Worm (Caenorhabditis elegans) whole organism, L3 larva: ENCODE measurements around the gene Y70C5A.3.

ENCODE experiments used
- ama-1 ChIP-seq: fragments of 150-350 bp; optimal IDR thresholded peaks from 2 replicates; lab custom pipeline; 2018
- ceh-82 ChIP-seq: fragments of 150-350 bp; optimal IDR thresholded peaks from 2 replicates; lab custom pipeline; 2014; ENCODE audit warnings: missing biosample characterization, missing genetic modification characterization
- egl-27 ChIP-seq: sonication (generic microtip); optimal IDR thresholded peaks from 4 replicates; lab custom pipeline; 2017; ENCODE audit warnings: missing biosample characterization, missing genetic modification reagents, missing genetic modification characterization
- fos-1 ChIP-seq: fragments of 150-350 bp; optimal IDR thresholded peaks from 2 replicates; lab custom pipeline; 2014; ENCODE audit warnings: missing biosample characterization, missing genetic modification characterization
- jun-1 ChIP-seq: fragments of 150-350 bp; optimal IDR thresholded peaks from 2 replicates; lab custom pipeline; 2014; ENCODE audit warnings: missing biosample characterization, missing genetic modification reagents, missing genetic modification characterization
- lin-39 ChIP-seq: fragments of 150-350 bp; optimal IDR thresholded peaks from 2 replicates; lab custom pipeline; 2018; ENCODE audit warnings: missing biosample characterization, missing genetic modification reagents, missing genetic modification characterization
- nhr-12 ChIP-seq: fragments of 150-350 bp; optimal IDR thresholded peaks from 2 replicates; lab custom pipeline; 2014; ENCODE audit warnings: missing biosample characterization, missing genetic modification characterization
- nhr-25 ChIP-seq: sonication (generic microtip); optimal IDR thresholded peaks from 2 replicates; lab custom pipeline; 2017; ENCODE audit warnings: missing biosample characterization, missing genetic modification characterization
- nhr-28 ChIP-seq: fragments of 150-350 bp; optimal IDR thresholded peaks from 2 replicates; lab custom pipeline; 2014; ENCODE audit warnings: missing biosample characterization, missing genetic modification characterization
- pha-4 ChIP-seq: fragments of 150-350 bp; optimal IDR thresholded peaks from 2 replicates; lab custom pipeline; 2014; ENCODE audit warnings: missing biosample characterization, missing genetic modification reagents, missing genetic modification characterization
- skn-1 ChIP-seq: fragments of 150-350 bp; optimal IDR thresholded peaks from 2 replicates; lab custom pipeline; 2014; ENCODE audit warnings: missing biosample characterization, missing genetic modification characterization
- snpc-4 ChIP-seq: fragments of 150-350 bp; optimal IDR thresholded peaks from 2 replicates; lab custom pipeline; 2014; ENCODE audit warnings: missing biosample characterization, missing genetic modification characterization
- unc-62 ChIP-seq: fragments of 150-350 bp; sonication (generic microtip); optimal IDR thresholded peaks from 4 replicates; lab custom pipeline; 2014; ENCODE audit warnings: missing biosample characterization, missing genetic modification reagents, missing genetic modification characterization

- no peak for TF ChIP-seq egl-27 (tag; lab: Kevin White, UChicago)
- no peak for TF ChIP-seq ceh-82 (tag; lab: Kevin White, UChicago)
- TF ChIP-seq lin-39 (tag; lab: Kevin White, UChicago), result no peak
- TF ChIP-seq unc-62 (GFP tag; lab: Kevin White, UChicago), result no peak
- no peak for TF ChIP-seq jun-1
- TF ChIP-seq nhr-25 (tag; lab: Kevin White, UChicago), result no peak
- TF ChIP-seq snpc-4 (tag; lab: Kevin White, UChicago), result no peak
- no peak for TF ChIP-seq fos-1 (tag; lab: Kevin White, UChicago)
- no peak for TF ChIP-seq nhr-12
- TF ChIP-seq pha-4, result no peak
- no peak for TF ChIP-seq ama-1 (lab: Kevin White, UChicago)
- TF ChIP-seq nhr-28, result no peak
- no peak for TF ChIP-seq skn-1 (tag; lab: Kevin White, UChicago)
Observed at ce11 chrV:16617462-16617861, 3.3 kb downstream of the Y70C5A.3 start, which contains the start of gene Y70C5A.4.
